Fruit fly (Drosophila melanogaster) whole organism, prepupa: ENCODE data around the gene CG11714.

Source experiments
- Blimp-1 ChIP-seq: fragments of 200-800 bp; sonication (Bioruptor generic); optimal IDR thresholded peaks from 3 replicates; lab custom pipeline; 2017; ENCODE audit warnings: missing biosample characterization, missing genetic modification characterization, mild to moderate bottlenecking, moderate library complexity, missing genetic modification reagents
- CG10631 ChIP-seq: fragments of 200-800 bp; sonication (Bioruptor generic); optimal IDR thresholded peaks from 2 replicates; lab custom pipeline; 2016; ENCODE audit warnings: missing biosample characterization, missing genetic modification characterization
- CG16779 ChIP-seq: fragments of 200-800 bp; sonication (Bioruptor generic); optimal IDR thresholded peaks from 3 replicates; lab custom pipeline; 2017; ENCODE audit warnings: missing biosample characterization, mild to moderate bottlenecking, missing genetic modification characterization
- CG3032 ChIP-seq: fragments of 200-800 bp; optimal IDR thresholded peaks from 2 replicates; lab custom pipeline; 2019; ENCODE audit warnings: missing biosample characterization, mild to moderate bottlenecking, missing genetic modification characterization, moderate library complexity
- CG32006 ChIP-seq: fragments of 200-800 bp; sonication (Bioruptor generic); optimal IDR thresholded peaks from 3 replicates; lab custom pipeline; 2017; ENCODE audit warnings: missing biosample characterization, mild to moderate bottlenecking, missing genetic modification characterization
- CG3919 ChIP-seq: fragments of 200-800 bp; sonication (Bioruptor generic); optimal IDR thresholded peaks from 3 replicates; lab custom pipeline; 2016; ENCODE audit warnings: missing biosample characterization, missing genetic modification characterization
- CG8319 ChIP-seq: fragments of 200-800 bp; sonication (Bioruptor generic); optimal IDR thresholded peaks from 3 replicates; lab custom pipeline; 2016; ENCODE audit warnings: missing biosample characterization, missing genetic modification characterization
- CG8632 ChIP-seq: fragments of 200-800 bp; sonication (Bioruptor generic); optimal IDR thresholded peaks from 3 replicates; lab custom pipeline; 2016; ENCODE audit warnings: missing biosample characterization, missing genetic modification characterization
- Hr38 ChIP-seq: sonication (Bioruptor generic); optimal IDR thresholded peaks from 2 replicates; lab custom pipeline; 2016; ENCODE audit warnings: missing biosample characterization, missing genetic modification characterization
- Hr39 ChIP-seq: fragments of 200-800 bp; sonication (Bioruptor generic); optimal IDR thresholded peaks from 2 replicates; lab custom pipeline; 2016; ENCODE audit warnings: missing biosample characterization, missing genetic modification characterization
- Sox14 ChIP-seq: fragments of 200-800 bp; sonication (Bioruptor generic); optimal IDR thresholded peaks from 3 replicates; lab custom pipeline; 2016; ENCODE audit warnings: missing biosample characterization, missing genetic modification characterization
- dac ChIP-seq: fragments of 200-800 bp; sonication (Bioruptor generic); optimal IDR thresholded peaks from 2 replicates; lab custom pipeline; 2017; ENCODE audit warnings: missing biosample characterization, mild to moderate bottlenecking, missing genetic modification characterization
- esn ChIP-seq: fragments of 200-800 bp; sonication (Bioruptor generic); optimal IDR thresholded peaks from 2 replicates; lab custom pipeline; 2016; ENCODE audit warnings: missing biosample characterization, mild to moderate bottlenecking, missing genetic modification characterization, moderate library complexity
- vri ChIP-seq: fragments of 200-800 bp; sonication (Bioruptor generic); optimal IDR thresholded peaks from 3 replicates; lab custom pipeline; 2016; ENCODE audit warnings: missing biosample characterization, mild to moderate bottlenecking, missing genetic modification characterization

DNA sequence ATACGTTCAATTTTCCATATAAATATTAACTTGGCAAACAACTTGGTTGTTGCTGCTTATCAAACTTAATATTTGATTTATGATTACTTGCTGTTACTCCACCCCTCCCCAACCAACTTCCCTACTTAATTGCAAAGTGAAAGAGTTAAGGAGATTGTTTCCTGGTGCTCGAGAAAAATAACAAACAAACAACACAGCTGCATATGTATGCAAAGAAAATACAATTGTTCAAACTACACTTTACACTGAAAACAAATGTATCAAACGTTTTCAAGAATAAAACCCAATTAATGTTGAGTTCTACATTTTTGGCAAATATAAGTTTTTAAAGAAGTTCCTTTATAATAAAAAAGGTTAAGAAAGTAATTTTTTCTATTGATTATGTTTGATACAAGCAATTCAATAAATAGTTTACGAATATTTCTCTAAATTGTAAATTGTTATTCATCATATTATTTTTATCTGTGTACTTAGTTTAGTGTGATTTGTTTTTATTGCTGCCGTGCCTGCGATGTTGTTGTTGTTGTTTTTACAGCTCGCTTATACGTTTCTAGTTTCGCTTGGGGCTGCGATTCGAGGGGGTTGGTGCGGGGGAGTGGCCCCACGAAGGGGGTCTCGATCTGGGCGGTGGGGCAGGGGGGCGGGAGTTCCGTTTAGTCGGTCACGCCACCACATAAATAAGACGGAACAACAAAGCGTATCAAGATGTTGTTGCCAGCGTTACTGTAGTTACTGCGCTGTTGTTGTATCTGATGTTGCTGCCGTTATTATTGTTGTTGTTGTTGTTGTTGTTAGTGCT, 33.3 kb upstream of the CG11714 start:
- TF ChIP-seq vri (GFP tag; lab: Kevin White, UChicago) (no peak), CG10631 (GFP tag; lab: Kevin White, UChicago) (peak; percentile 37), CG3032 (tag; lab: Kevin White, UChicago) (peak; percentile 49), Blimp-1 (GFP tag; lab: Kevin White, UChicago) (no peak), CG3919 (GFP tag; lab: Kevin White, UChicago) (peak; percentile 37), Sox14 (GFP tag; lab: Kevin White, UChicago) (no peak), CG16779 (tag; lab: Kevin White, UChicago) (no peak), dac (no peak), esn (GFP tag; lab: Kevin White, UChicago) (no peak), CG8319 (GFP tag; lab: Kevin White, UChicago) (no peak), CG32006 (peak; percentile 81), CG8632 (peak; percentile 51), Hr38 (GFP tag; lab: Kevin White, UChicago) (no peak), Hr39 (no peak)
